Fruit fly (Drosophila melanogaster) S2 (cell line): Measurements from ENCODE around the gene hoip.

Experiments used
- CG8478 ChIP-seq: fragments of >200 bp; optimal IDR thresholded peaks from 2 replicates; lab custom pipeline; 2018
- CTCF ChIP-seq, 2 experiments: fragments of >200 bp; optimal IDR thresholded peaks; 2 replicates each; lab custom pipeline; 2018

- TF ChIP-seq CTCF (optimal IDR thresholded peaks at IDR 0.05; lab: Kevin White, UChicago): no peak
- TF ChIP-seq CG8478: no peak
Measured at dm6 chr2L:9728791-9729190, 29.2 kb downstream of the hoip start.
